Worm (Caenorhabditis elegans) whole organism, L2 larva: ENCODE measurements around the gene srt-63.

Source experiments
- aly-2 ChIP-seq: fragments of 150-350 bp; optimal IDR thresholded peaks from 2 replicates; lab custom pipeline; 2014; ENCODE audit warnings: missing biosample characterization, missing genetic modification characterization
- ama-1 ChIP-seq: fragments of 150-350 bp; optimal IDR thresholded peaks from 2 replicates; lab custom pipeline; 2018; ENCODE audit warnings: inconsistent platforms
- ceh-82 ChIP-seq: fragments of 150-350 bp; optimal IDR thresholded peaks from 2 replicates; lab custom pipeline; 2014; ENCODE audit warnings: missing biosample characterization, missing genetic modification characterization
- mdl-1 ChIP-seq, 2 experiments: fragments of 150-350 bp in 1 of 2; sonication (generic microtip) in 1 of 2; optimal IDR thresholded peaks; 2 replicates each; lab custom pipeline; 2017; ENCODE audit warnings: missing biosample characterization in 2 of 2, missing genetic modification characterization in 2 of 2
- nhr-10 ChIP-seq: sonication (generic microtip); optimal IDR thresholded peaks from 2 replicates; lab custom pipeline; 2017; ENCODE audit warnings: missing biosample characterization, missing genetic modification characterization
- nhr-12 ChIP-seq: fragments of 150-350 bp; optimal IDR thresholded peaks from 2 replicates; lab custom pipeline; 2014; ENCODE audit warnings: missing biosample characterization, missing genetic modification characterization
- nhr-129 ChIP-seq: fragments of 150-350 bp; optimal IDR thresholded peaks from 2 replicates; lab custom pipeline; 2014; ENCODE audit warnings: missing biosample characterization, missing genetic modification characterization
- nhr-77 ChIP-seq: fragments of 150-350 bp; optimal IDR thresholded peaks from 2 replicates; lab custom pipeline; 2014; ENCODE audit warnings: missing biosample characterization, missing genetic modification characterization
- snpc-4 ChIP-seq: fragments of 150-350 bp; optimal IDR thresholded peaks from 2 replicates; lab custom pipeline; 2014; ENCODE audit warnings: missing biosample characterization, missing genetic modification characterization
- unc-62 ChIP-seq: fragments of 150-350 bp; optimal IDR thresholded peaks from 2 replicates; lab custom pipeline; 2014; ENCODE audit warnings: missing biosample characterization, missing genetic modification reagents, missing genetic modification characterization

ce11 chrV:3247515-3247914, 8.4 kb downstream of the srt-63 start, which contains the start of gene srj-8:
- TF ChIP-seq aly-2 (tag; lab: Kevin White, UChicago) (no peak), ama-1 (no peak), ceh-82 (tag; lab: Kevin White, UChicago) (no peak), nhr-12 (no peak), mdl-1 (tag; optimal IDR thresholded peaks at IDR 0.05; lab: Kevin White, UChicago) (no peak), unc-62 (GFP tag; lab: Kevin White, UChicago) (no peak), nhr-77 (tag; lab: Kevin White, UChicago) (no peak), nhr-10 (no peak), nhr-129 (tag; lab: Kevin White, UChicago) (no peak), snpc-4 (tag; lab: Kevin White, UChicago) (no peak)
